Worm (Caenorhabditis elegans) whole organism, L1 larva: ENCODE data around the gene mxl-1.

Experiments
- C04F5.9 ChIP-seq: sonication (generic microtip); optimal IDR thresholded peaks from 2 replicates; lab custom pipeline; 2016; ENCODE audit warnings: missing genetic modification characterization, missing compliant biosample characterization
- C16A3.4 ChIP-seq: fragments of 150-350 bp; optimal IDR thresholded peaks from 2 replicates; lab custom pipeline; 2014; ENCODE audit warnings: missing biosample characterization, missing genetic modification characterization
- C34B4.2 ChIP-seq: sonication (generic microtip); optimal IDR thresholded peaks from 2 replicates; lab custom pipeline; 2017; ENCODE audit warnings: mild to moderate bottlenecking, missing genetic modification characterization, missing compliant biosample characterization
- alr-1 ChIP-seq: fragments of 200-800 bp; sonication (Bioruptor generic); optimal IDR thresholded peaks from 2 replicates; lab custom pipeline; 2018; ENCODE audit warnings: borderline replicate concordance, mild to moderate bottlenecking, missing genetic modification characterization, missing compliant biosample characterization
- blmp-1 ChIP-seq: fragments of 150-350 bp; optimal IDR thresholded peaks from 2 replicates; lab custom pipeline; 2014; ENCODE audit warnings: missing biosample characterization, missing genetic modification characterization
- ceh-63 ChIP-seq: fragments of 200-800 bp; sonication (Bioruptor generic); optimal IDR thresholded peaks from 2 replicates; lab custom pipeline; 2018; ENCODE audit warnings: mild to moderate bottlenecking, missing genetic modification characterization, missing compliant biosample characterization
- ceh-88 ChIP-seq: fragments of 200-800 bp; sonication (Bioruptor generic); IDR thresholded peaks from 2 replicates; pipeline ENCODE4 v1.3.6; 2022; ENCODE audit warnings: missing genetic modification characterization, missing compliant biosample characterization
- ces-1 ChIP-seq: fragments of 150-350 bp; optimal IDR thresholded peaks from 2 replicates; lab custom pipeline; 2014; ENCODE audit warnings: missing biosample characterization, missing genetic modification reagents, missing genetic modification characterization
- dpl-1 ChIP-seq, 3 experiments: fragments of 150-350 bp in 2 of 3; sonication (generic microtip) in 1 of 3; optimal IDR thresholded peaks; 2 replicates each; lab custom pipeline; 2014 to 2017; ENCODE audit warnings: missing biosample characterization in 3 of 3, missing genetic modification characterization in 3 of 3, missing genetic modification reagents in 3 of 3
- dsc-1 ChIP-seq: sonication (generic microtip); optimal IDR thresholded peaks from 2 replicates; lab custom pipeline; 2016; ENCODE audit warnings: mild to moderate bottlenecking, missing genetic modification characterization, missing compliant biosample characterization
- efl-1 ChIP-seq, 4 experiments: fragments of 150-350 bp; optimal IDR thresholded peaks in 3 of 4; peaks in 1 of 4; 1 replicate in 1 of 4; 2 replicates in 3 of 4; lab custom pipeline; 2014; ENCODE audit warnings: missing biosample characterization in 2 of 4, missing genetic modification characterization in 2 of 4, missing genetic modification reagents in 2 of 4
- egl-13 ChIP-seq: sonication (generic microtip); optimal IDR thresholded peaks from 2 replicates; lab custom pipeline; 2016; ENCODE audit warnings: missing genotype, missing genetic modification reagents, missing genetic modification characterization, missing compliant biosample characterization
- egl-27 ChIP-seq, 2 experiments: fragments of 150-350 bp in 1 of 2; sonication (generic microtip); optimal IDR thresholded peaks; 3 replicates each; lab custom pipeline; 2017 to 2018; ENCODE audit warnings: missing biosample characterization in 2 of 2, missing genetic modification characterization in 2 of 2, missing genetic modification reagents in 2 of 2
- elt-2 ChIP-seq: sonication (generic microtip); optimal IDR thresholded peaks from 2 replicates; lab custom pipeline; 2016; ENCODE audit warnings: missing genetic modification characterization, mild to moderate bottlenecking, inconsistent platforms, missing compliant biosample characterization, missing genetic modification reagents
- elt-3 ChIP-seq, 6 experiments: fragments of 150-350 bp in 1 of 6; sonication (generic microtip); optimal IDR thresholded peaks; 2 replicates each; lab custom pipeline; 2017 to 2018; ENCODE audit warnings: missing biosample characterization in 6 of 6, missing genetic modification characterization in 6 of 6, inconsistent platforms in 1 of 6
- fkh-10 ChIP-seq: sonication (generic microtip); optimal IDR thresholded peaks from 2 replicates; lab custom pipeline; 2017; ENCODE audit warnings: missing biosample characterization, missing genetic modification reagents, missing genetic modification characterization
- fkh-8 ChIP-seq: sonication (generic microtip); optimal IDR thresholded peaks from 2 replicates; lab custom pipeline; 2016; ENCODE audit warnings: mild to moderate bottlenecking, missing genetic modification characterization, missing compliant biosample characterization
- fos-1 ChIP-seq: fragments of 150-350 bp; optimal IDR thresholded peaks from 2 replicates; lab custom pipeline; 2014; ENCODE audit warnings: missing biosample characterization, missing genetic modification characterization
- isw-1 ChIP-seq: fragments of 200-800 bp; sonication (Bioruptor generic); IDR thresholded peaks from 2 replicates; pipeline ENCODE4 v1.3.6; 2022; ENCODE audit warnings: missing genetic modification characterization, missing compliant biosample characterization
- lin-14 ChIP-seq: fragments of 200-800 bp; sonication (Bioruptor generic); optimal IDR thresholded peaks from 2 replicates; lab custom pipeline; 2018; ENCODE audit warnings: mild to moderate bottlenecking, missing genetic modification characterization, moderate library complexity, missing compliant biosample characterization
- lin-35 ChIP-seq, 2 experiments: fragments of 150-350 bp; optimal IDR thresholded peaks; 2 replicates each; lab custom pipeline; 2014; ENCODE audit warnings: missing biosample characterization in 2 of 2, missing genetic modification characterization in 2 of 2, missing genetic modification reagents in 2 of 2
- mab-9 ChIP-seq: fragments of 200-800 bp; sonication (Bioruptor generic); IDR thresholded peaks from 2 replicates; pipeline ENCODE4 v1.3.6; 2022; ENCODE audit warnings: missing genetic modification reagents, missing genetic modification characterization, missing compliant biosample characterization
- mef-2 ChIP-seq: fragments of 150-350 bp; optimal IDR thresholded peaks from 2 replicates; lab custom pipeline; 2014; ENCODE audit warnings: missing biosample characterization, missing genetic modification characterization
- nhr-11 ChIP-seq: fragments of 150-350 bp; optimal IDR thresholded peaks from 2 replicates; lab custom pipeline; 2014; ENCODE audit warnings: missing biosample characterization, missing genetic modification characterization
- nhr-12 ChIP-seq: sonication (generic microtip); optimal IDR thresholded peaks from 2 replicates; lab custom pipeline; 2017; ENCODE audit warnings: missing biosample characterization, missing genetic modification characterization
- nhr-20 ChIP-seq: sonication (generic microtip); optimal IDR thresholded peaks from 2 replicates; lab custom pipeline; 2016; ENCODE audit warnings: mild to moderate bottlenecking, missing genetic modification characterization, missing compliant biosample characterization
- nhr-28 ChIP-seq: fragments of 150-350 bp; optimal IDR thresholded peaks from 2 replicates; lab custom pipeline; 2014; ENCODE audit warnings: missing biosample characterization, missing genetic modification characterization
- nhr-47 ChIP-seq: sonication (generic microtip); optimal IDR thresholded peaks from 2 replicates; lab custom pipeline; 2016; ENCODE audit warnings: mild to moderate bottlenecking, missing genetic modification characterization, moderate library complexity, missing compliant biosample characterization
- nhr-71 ChIP-seq: sonication (generic microtip); optimal IDR thresholded peaks from 2 replicates; lab custom pipeline; 2016; ENCODE audit warnings: mild to moderate bottlenecking, missing genetic modification characterization, moderate library complexity, missing compliant biosample characterization
- nhr-76 ChIP-seq: sonication (generic microtip); optimal IDR thresholded peaks from 2 replicates; lab custom pipeline; 2017; ENCODE audit warnings: missing biosample characterization, missing genetic modification characterization
- nhr-77 ChIP-seq: fragments of 150-350 bp; optimal IDR thresholded peaks from 2 replicates; lab custom pipeline; 2014; ENCODE audit warnings: missing biosample characterization, missing genetic modification characterization
- nhr-84 ChIP-seq: sonication (generic microtip); optimal IDR thresholded peaks from 2 replicates; lab custom pipeline; 2017; ENCODE audit warnings: missing biosample characterization, missing genetic modification characterization
- nhr-85 ChIP-seq: sonication (generic microtip); peaks from one replicate; lab custom pipeline; 2016; ENCODE audit warnings: missing genetic modification characterization, inconsistent platforms, missing compliant biosample characterization
- nhr-90 ChIP-seq: sonication (generic microtip); optimal IDR thresholded peaks from 2 replicates; lab custom pipeline; 2016; ENCODE audit warnings: mild to moderate bottlenecking, missing genetic modification characterization, missing compliant biosample characterization; ENCODE audit not compliant: poor library complexity
- pax-3 ChIP-seq: fragments of 200-800 bp; sonication (Bioruptor generic); optimal IDR thresholded peaks from 2 replicates; lab custom pipeline; 2018; ENCODE audit warnings: mild to moderate bottlenecking, missing genetic modification characterization, moderate library complexity, missing compliant biosample characterization
- pqm-1 ChIP-seq: sonication (generic microtip); optimal IDR thresholded peaks from 3 replicates; lab custom pipeline; 2017; ENCODE audit warnings: missing biosample characterization, missing genetic modification characterization
- rnt-1 ChIP-seq: sonication (generic microtip); optimal IDR thresholded peaks from 2 replicates; lab custom pipeline; 2016; ENCODE audit warnings: mild to moderate bottlenecking, missing genetic modification characterization, moderate library complexity, missing compliant biosample characterization
- snu-23 ChIP-seq: sonication (generic microtip); optimal IDR thresholded peaks from 2 replicates; lab custom pipeline; 2016; ENCODE audit warnings: missing genetic modification characterization, missing compliant biosample characterization
- sup-37 ChIP-seq: fragments of 200-800 bp; sonication (Bioruptor generic); optimal IDR thresholded peaks from 2 replicates; lab custom pipeline; 2018; ENCODE audit warnings: mild to moderate bottlenecking, missing genetic modification characterization, missing compliant biosample characterization
- swsn-7 ChIP-seq: sonication (generic microtip); optimal IDR thresholded peaks from 2 replicates; lab custom pipeline; 2016; ENCODE audit warnings: missing genetic modification characterization, missing compliant biosample characterization
- tlp-1 ChIP-seq: fragments of 150-350 bp; optimal IDR thresholded peaks from 2 replicates; lab custom pipeline; 2014; ENCODE audit warnings: missing biosample characterization, missing genetic modification characterization
- unc-86 ChIP-seq: sonication (generic microtip); optimal IDR thresholded peaks from 2 replicates; lab custom pipeline; 2016; ENCODE audit warnings: missing genetic modification characterization, missing compliant biosample characterization
- unc-98 ChIP-seq: fragments of 200-800 bp; sonication (Bioruptor generic); IDR thresholded peaks from 2 replicates; pipeline ENCODE4 v1.3.6; 2022; ENCODE audit warnings: missing genetic modification characterization, missing compliant biosample characterization
- vab-15 ChIP-seq: sonication (generic microtip); optimal IDR thresholded peaks from 2 replicates; lab custom pipeline; 2017; ENCODE audit warnings: missing genotype, mild to moderate bottlenecking, missing genetic modification characterization, missing compliant biosample characterization
- ztf-11 ChIP-seq, 2 experiments: sonication (generic microtip); optimal IDR thresholded peaks; 2 replicates each; lab custom pipeline; 2016 to 2017; ENCODE audit warnings: missing genetic modification characterization in 2 of 2, missing biosample characterization in 1 of 2, missing compliant biosample characterization in 1 of 2

Gene mxl-1

ce11 chrV:11211323-11211722 lies 33.3 kb upstream of the mxl-1 start:
- TF ChIP-seq dsc-1 (tag; lab: Kevin White, UChicago) (peak; percentile 96), swsn-7 (tag; lab: Kevin White, UChicago) (no peak), nhr-20 (peak; percentile 4), pax-3 (peak; percentile 47), C34B4.2 (tag; lab: Kevin White, UChicago) (no peak), fkh-8 (tag; lab: Kevin White, UChicago) (peak; percentile 70), fkh-10 (GFP tag; lab: Kevin White, UChicago) (peak; percentile 9), nhr-47 (tag; lab: Kevin White, UChicago) (peak; percentile 45), tlp-1 (tag; lab: Kevin White, UChicago) (no peak), nhr-71 (tag; lab: Kevin White, UChicago) (no peak), elt-3 (tag; optimal IDR thresholded peaks at IDR 0.05; lab: Kevin White, UChicago) (no peak), ztf-11 (tag; optimal IDR thresholded peaks at IDR 0.05; lab: Kevin White, UChicago) (no peak)
- TF ChIP-seq, all 84 proteins: peak for 6

ce11 chrV:11214569-11214968 lies 30.1 kb upstream of the mxl-1 start:
- TF ChIP-seq dsc-1 (tag; lab: Kevin White, UChicago) = peak; percentile 58
- no peak for TF ChIP-seq nhr-12 (tag; lab: Kevin White, UChicago)

- no peak for TF ChIP-seq snu-23 (GFP tag; lab: Kevin White, UChicago)
- TF ChIP-seq ceh-63 (GFP tag; lab: Kevin White, UChicago) = no peak
- TF ChIP-seq mef-2 (tag; lab: Kevin White, UChicago) = no peak
- TF ChIP-seq mab-9 (GFP tag; lab: Robert Waterston, UW) = no peak
- no peak for TF ChIP-seq C04F5.9 (tag; lab: Kevin White, UChicago)
- TF ChIP-seq alr-1 = no peak
- no peak for TF ChIP-seq ceh-88 (GFP tag; lab: Robert Waterston, UW)
Observed at ce11 chrV:11216137-11216536, 28.5 kb upstream of the mxl-1 start.

- TF ChIP-seq nhr-85 (peak; percentile 8), unc-98 (GFP tag; lab: Robert Waterston, UW) (no peak), elt-3 (tag; optimal IDR thresholded peaks at IDR 0.05; lab: Kevin White, UChicago) (peak in 1 of 6 experiments; percentile 16), nhr-76 (tag; lab: Kevin White, UChicago) (no peak), pqm-1 (tag; lab: Kevin White, UChicago) (no peak), snu-23 (GFP tag; lab: Kevin White, UChicago) (peak; percentile 17), C34B4.2 (tag; lab: Kevin White, UChicago) (no peak), C16A3.4 (tag; lab: Kevin White, UChicago) (no peak), dpl-1 (GFP tag; optimal IDR thresholded peaks at IDR 0.05; lab: Kevin White, UChicago) (no peak), egl-27 (tag; optimal IDR thresholded peaks at IDR 0.05; lab: Kevin White, UChicago) (no peak), ceh-63 (GFP tag; lab: Kevin White, UChicago) (no peak), efl-1 (optimal IDR thresholded peaks at IDR 0.05; lab: Kevin White, UChicago) (no peak), efl-1 (GFP tag; optimal IDR thresholded peaks at IDR 0.05 in 1 of 2; lab: Kevin White, UChicago) (no peak), mab-9 (GFP tag; lab: Robert Waterston, UW) (no peak), nhr-90 (tag; lab: Kevin White, UChicago) (no peak), egl-13 (tag; lab: Kevin White, UChicago) (no peak), nhr-20 (peak; percentile 52), ces-1 (GFP tag; lab: Kevin White, UChicago) (no peak), nhr-77 (tag; lab: Kevin White, UChicago) (no peak), vab-15 (tag; lab: Kevin White, UChicago) (no peak), unc-86 (tag; lab: Kevin White, UChicago) (no peak), blmp-1 (tag; lab: Kevin White, UChicago) (peak; percentile 7), isw-1 (GFP tag; lab: Robert Waterston, UW) (no peak), lin-35 (GFP tag; optimal IDR thresholded peaks at IDR 0.05; lab: Kevin White, UChicago) (no peak), fos-1 (no peak), nhr-71 (tag; lab: Kevin White, UChicago) (peak; percentile 22), nhr-84 (tag; lab: Kevin White, UChicago) (no peak), nhr-11 (tag; lab: Kevin White, UChicago) (no peak), sup-37 (GFP tag; lab: Kevin White, UChicago) (no peak), lin-14 (GFP tag; lab: Kevin White, UChicago) (peak; percentile 11), ztf-11 (tag; optimal IDR thresholded peaks at IDR 0.05; lab: Kevin White, UChicago) (no peak), nhr-28 (tag; lab: Kevin White, UChicago) (no peak), rnt-1 (tag; lab: Kevin White, UChicago) (no peak), elt-2 (peak; percentile 17)
Observed at ce11 chrV:11217394-11217793, 27.2 kb upstream of the mxl-1 start, which contains the start of gene cyp-29A2. Gene cyp-29A2, plus strand, starts transcription at chrV:11217583.
